Fruit fly (Drosophila melanogaster): ENCODE data around the gene DIP-gamma.

Gene DIP-gamma

DNA sequence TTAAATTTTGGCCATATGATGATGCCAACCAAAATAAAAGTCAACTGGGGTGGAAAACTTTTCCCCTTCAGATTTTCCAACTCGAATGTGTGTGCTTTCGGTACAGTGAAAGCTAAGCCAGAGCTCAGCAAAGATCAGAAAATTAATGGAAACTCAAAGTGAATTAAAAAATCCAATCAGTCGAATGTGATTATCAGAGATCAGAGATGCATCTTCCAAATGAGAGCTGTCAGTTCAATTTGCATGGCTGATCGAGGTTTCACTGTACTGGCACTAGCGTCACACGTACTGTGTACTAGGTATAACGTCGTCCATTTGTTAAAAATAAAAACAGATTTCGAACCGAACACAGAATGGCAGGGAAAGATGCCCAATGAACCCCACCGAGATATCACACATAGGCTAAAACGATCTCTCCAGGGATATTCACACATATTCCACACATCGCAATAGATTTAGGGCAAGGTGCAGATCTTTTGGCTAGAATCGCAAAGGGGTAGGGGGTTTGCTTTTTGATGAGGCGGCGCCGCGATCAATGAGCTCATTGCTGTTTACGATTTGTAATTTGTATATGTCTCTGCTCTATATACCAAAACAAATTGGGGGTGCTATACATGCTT lies 65.2 kb downstream of the DIP-gamma start (continued):
- no peak for TF ChIP-seq CG17186 (GFP tag; optimal IDR thresholded peaks at IDR 0.05)
- TF ChIP-seq ems (GFP tag; optimal IDR thresholded peaks at IDR 0.05), result peak; percentile 58
- peak; percentile 68 for TF ChIP-seq CG17612 (GFP tag; IDR thresholded peaks at IDR 0.05)
- TF ChIP-seq tx (GFP tag; optimal IDR thresholded peaks at IDR 0.05), result peak; percentile 76
- TF ChIP-seq usp (GFP tag; optimal IDR thresholded peaks at IDR 0.05), result no peak
- TF ChIP-seq klu (GFP tag; IDR thresholded peaks at IDR 0.05), result peak; percentile 68; the same call in 1 of the 2 replicates
- peak; percentile 77 for TF ChIP-seq CG11695 (GFP tag; IDR thresholded peaks at IDR 0.05)
- peak; percentile 16 for TF ChIP-seq cato (GFP tag; optimal IDR thresholded peaks at IDR 0.05; ENCODE audit: borderline replicate concordance)
- TF ChIP-seq CG15696 (tag; optimal IDR thresholded peaks at IDR 0.05), result no peak
- no peak for TF ChIP-seq dan (GFP tag; IDR thresholded peaks at IDR 0.05)
- TF ChIP-seq pfk (GFP tag; optimal IDR thresholded peaks at IDR 0.05), result no peak
- peak; percentile 91 for TF ChIP-seq CG11456 (GFP tag; IDR thresholded peaks at IDR 0.05)
- peak; percentile 57 for TF ChIP-seq odd (GFP tag; optimal IDR thresholded peaks at IDR 0.05)
- TF ChIP-seq CG18476 (GFP tag; optimal IDR thresholded peaks at IDR 0.05), result no peak
- peak; percentile 68 for TF ChIP-seq CG3281 (GFP tag; optimal IDR thresholded peaks at IDR 0.05)
- no peak for TF ChIP-seq Spps (tag; optimal IDR thresholded peaks at IDR 0.05)
- peak; percentile 42 for TF ChIP-seq D19A (tag; optimal IDR thresholded peaks at IDR 0.05)
- no peak for TF ChIP-seq zen2 (GFP tag; IDR thresholded peaks at IDR 0.05; ENCODE audit: partially characterized antibody)
- no peak for TF ChIP-seq sens-2 (GFP tag; IDR thresholded peaks at IDR 0.05)
- no peak for TF ChIP-seq pan (optimal IDR thresholded peaks at IDR 0.05)
- peak in 1 of 2 experiments; percentile 90 for TF ChIP-seq pan (GFP tag; optimal IDR thresholded peaks at IDR 0.05 in 1 of 2, IDR thresholded peaks at IDR 0.05 in 1 of 2)
- TF ChIP-seq CG14050 (GFP tag; IDR thresholded peaks at IDR 0.05), result peak; percentile 58
- TF ChIP-seq cwo (GFP tag; optimal IDR thresholded peaks at IDR 0.05), result peak; percentile 6
- TF ChIP-seq CG11093 (GFP tag; IDR thresholded peaks at IDR 0.05), result peak; percentile 61; the same call in 2 of the 3 replicates
- peak; percentile 78 for TF ChIP-seq CoRest (tag; optimal IDR thresholded peaks at IDR 0.05)
- TF ChIP-seq ato (GFP tag; IDR thresholded peaks at IDR 0.05; ENCODE audit: partially characterized antibody), result no peak
- TF ChIP-seq slou (GFP tag; optimal IDR thresholded peaks at IDR 0.05), result peak; percentile 25
- peak; percentile 82 for TF ChIP-seq her (GFP tag; optimal IDR thresholded peaks at IDR 0.05)
- peak; percentile 12 for TF ChIP-seq HmgD (GFP tag; optimal IDR thresholded peaks at IDR 0.05)
- peak; percentile 57 for TF ChIP-seq Six4 (GFP tag; optimal IDR thresholded peaks at IDR 0.05)
- TF ChIP-seq CG14014 (GFP tag; IDR thresholded peaks at IDR 0.05), result peak; percentile 81
- no peak for TF ChIP-seq CTCF (GFP tag; optimal IDR thresholded peaks at IDR 0.05)
- peak; percentile 87 for TF ChIP-seq ci (GFP tag; IDR thresholded peaks at IDR 0.05)
- TF ChIP-seq CG7745 (tag; optimal IDR thresholded peaks at IDR 0.05), result no peak
- peak; percentile 67; the same call in 1 of the 2 replicates for TF ChIP-seq gsb (GFP tag; IDR thresholded peaks at IDR 0.05)
- peak; percentile 66 for TF ChIP-seq dati (GFP tag; IDR thresholded peaks at IDR 0.05)
- TF ChIP-seq Atf-2 (GFP tag; optimal IDR thresholded peaks at IDR 0.05), result peak; percentile 75
- peak; percentile 60 for TF ChIP-seq gcm2 (GFP tag; optimal IDR thresholded peaks at IDR 0.05)
- TF ChIP-seq CG10543 (GFP tag; optimal IDR thresholded peaks at IDR 0.05), result peak; percentile 59
- peak; percentile 31 for TF ChIP-seq CG6854 (GFP tag; optimal IDR thresholded peaks at IDR 0.05)
- peak; percentile 51; the same call in 1 of the 2 replicates for TF ChIP-seq CG31441 (GFP tag; IDR thresholded peaks at IDR 0.05)
- no peak for TF ChIP-seq CG6791 (GFP tag; IDR thresholded peaks at IDR 0.05; ENCODE audit: partially characterized antibody)
- TF ChIP-seq CG8388 (GFP tag; optimal IDR thresholded peaks at IDR 0.05), result peak; percentile 64
- TF ChIP-seq gfzf (GFP tag; optimal IDR thresholded peaks at IDR 0.05), result no peak
- TF ChIP-seq MESR4 (GFP tag; optimal IDR thresholded peaks at IDR 0.05), result no peak
- TF ChIP-seq dysf (GFP tag; IDR thresholded peaks at IDR 0.05), result peak; percentile 91
- TF ChIP-seq fu2 (GFP tag; optimal IDR thresholded peaks at IDR 0.05), result peak; percentile 66
- TF ChIP-seq CG4328 (GFP tag; optimal IDR thresholded peaks at IDR 0.05), result peak; percentile 8
- no peak for TF ChIP-seq Fer1 (GFP tag; optimal IDR thresholded peaks at IDR 0.05)
- TF ChIP-seq row (GFP tag; IDR thresholded peaks at IDR 0.05), result peak; percentile 86
- TF ChIP-seq CG14860 (GFP tag; IDR thresholded peaks at IDR 0.05; ENCODE audit: partially characterized antibody), result no peak

All from whole organism, embryonic.